Fruit fly (Drosophila melanogaster) whole organism, embryonic: ENCODE measurements around the gene Zir.

Source experiments
- CG10209 ChIP-seq: fragments of 200-800 bp; sonication (Bioruptor generic); optimal IDR thresholded peaks from 3 replicates; lab custom pipeline; 2017; ENCODE audit warnings: missing biosample characterization, mild to moderate bottlenecking, missing genetic modification characterization, missing genetic modification reagents
- CG11085 ChIP-seq: fragments of 200-800 bp; sonication (Bioruptor generic); IDR thresholded peaks from 2 replicates; pipeline ENCODE4 v1.3.6; 2022; ENCODE audit warnings: missing biosample characterization, missing genetic modification characterization
- CG12769 ChIP-seq: fragments of 200-800 bp; sonication (Bioruptor generic); optimal IDR thresholded peaks from 2 replicates; lab custom pipeline; 2019; ENCODE audit warnings: missing biosample characterization, mild to moderate bottlenecking, missing genetic modification characterization, moderate library complexity
- CG13296 ChIP-seq: fragments of 200-800 bp; sonication (Bioruptor generic); optimal IDR thresholded peaks from 3 replicates; lab custom pipeline; 2018; ENCODE audit warnings: missing biosample characterization, mild to moderate bottlenecking, missing genetic modification characterization
- CG13624 ChIP-seq: fragments of 200-800 bp; sonication (Bioruptor generic); optimal IDR thresholded peaks from 2 replicates; lab custom pipeline; 2016; ENCODE audit warnings: missing biosample characterization, missing genetic modification characterization
- CG14014 ChIP-seq: fragments of 200-800 bp; sonication (Bioruptor generic); IDR thresholded peaks from 2 replicates; pipeline ENCODE4 v1.3.6; 2022; ENCODE audit warnings: missing biosample characterization, missing genetic modification characterization
- CG15514 ChIP-seq: fragments of 200-800 bp; sonication (Bioruptor generic); optimal IDR thresholded peaks from 3 replicates; lab custom pipeline; 2017; ENCODE audit warnings: missing biosample characterization, missing genetic modification characterization, mild to moderate bottlenecking, moderate library complexity, missing genetic modification reagents
- CG1602 ChIP-seq: fragments of 200-800 bp; sonication (Bioruptor generic); optimal IDR thresholded peaks from 3 replicates; lab custom pipeline; 2016; ENCODE audit warnings: missing biosample characterization, missing genetic modification characterization
- CG17385 ChIP-seq: fragments of 200-800 bp; sonication (Bioruptor generic); optimal IDR thresholded peaks from 3 replicates; lab custom pipeline; 2018; ENCODE audit warnings: missing biosample characterization, mild to moderate bottlenecking, missing genetic modification characterization
- CG18764 ChIP-seq: fragments of 200-800 bp; sonication (Bioruptor generic); optimal IDR thresholded peaks from 3 replicates; lab custom pipeline; 2016; ENCODE audit warnings: missing biosample characterization, missing genetic modification characterization
- CG2116 ChIP-seq: fragments of 200-800 bp; sonication (Bioruptor generic); optimal IDR thresholded peaks from 3 replicates; lab custom pipeline; 2018; ENCODE audit warnings: missing biosample characterization, mild to moderate bottlenecking, missing genetic modification characterization
- CG2199 ChIP-seq: fragments of 200-800 bp; sonication (Bioruptor generic); IDR thresholded peaks from 3 replicates; pipeline ENCODE4 v1.3.6; 2022; ENCODE audit warnings: missing biosample characterization, missing genetic modification characterization
- CG3281 ChIP-seq: fragments of 200-800 bp; sonication (Bioruptor generic); optimal IDR thresholded peaks from 3 replicates; lab custom pipeline; 2017; ENCODE audit warnings: missing biosample characterization, mild to moderate bottlenecking, missing genetic modification characterization
- CG33213 ChIP-seq: fragments of 200-800 bp; sonication (Bioruptor generic); optimal IDR thresholded peaks from 3 replicates; lab custom pipeline; 2016; ENCODE audit warnings: missing biosample characterization, missing genetic modification characterization
- CG6272 ChIP-seq: fragments of 200-800 bp; sonication (Bioruptor generic); IDR thresholded peaks from 2 replicates; pipeline ENCODE4 v1.3.6; 2022; ENCODE audit warnings: missing biosample characterization, missing genetic modification characterization
- CG6765 ChIP-seq: fragments of 200-800 bp; sonication (Bioruptor generic); optimal IDR thresholded peaks from 3 replicates; lab custom pipeline; 2017; ENCODE audit warnings: missing biosample characterization, mild to moderate bottlenecking, missing genetic modification characterization
- CG6854 ChIP-seq: fragments of 200-800 bp; sonication (Bioruptor generic); optimal IDR thresholded peaks from 3 replicates; lab custom pipeline; 2017; ENCODE audit warnings: missing biosample characterization, mild to moderate bottlenecking, missing genetic modification characterization
- CG8290 ChIP-seq, 3 experiments: fragments of 200-800 bp; sonication (Bioruptor generic); optimal IDR thresholded peaks; 2 replicates each; lab custom pipeline; 2016 to 2019; ENCODE audit warnings: missing biosample characterization in 3 of 3, missing genetic modification characterization in 3 of 3, mild to moderate bottlenecking in 2 of 3, moderate library complexity in 1 of 3
- CHES-1-like ChIP-seq: fragments of 200-800 bp; sonication (Bioruptor generic); optimal IDR thresholded peaks from 2 replicates; lab custom pipeline; 2016; ENCODE audit warnings: missing biosample characterization, missing genetic modification characterization
- Dbx ChIP-seq: fragments of 200-800 bp; sonication (Bioruptor generic); IDR thresholded peaks from 3 replicates; pipeline ENCODE4 v1.3.6; 2022; ENCODE audit warnings: missing biosample characterization, missing genetic modification characterization
- Deaf1 ChIP-seq: fragments of 200-800 bp; optimal IDR thresholded peaks from 3 replicates; lab custom pipeline; 2019; ENCODE audit warnings: missing biosample characterization, mild to moderate bottlenecking, missing genetic modification characterization, moderate library complexity
- Ets65A ChIP-seq: fragments of 200-800 bp; sonication (Bioruptor generic); peaks from one replicate; lab custom pipeline; 2016; ENCODE audit warnings: missing biosample characterization, missing genetic modification characterization
- GATAe ChIP-seq: fragments of 200-800 bp; sonication (Bioruptor generic); conservative IDR thresholded peaks from 2 replicates; pipeline ENCODE4 v1.3.6; 2022; ENCODE audit warnings: missing biosample characterization, missing genetic modification characterization
- Hmr ChIP-seq: fragments of 200-800 bp; sonication (Bioruptor generic); optimal IDR thresholded peaks from 3 replicates; lab custom pipeline; 2017; ENCODE audit warnings: mild to moderate bottlenecking, missing biosample characterization, missing genetic modification reagents, missing genetic modification characterization
- MTF-1 ChIP-seq: fragments of 200-800 bp; sonication (Bioruptor generic); optimal IDR thresholded peaks from 2 replicates; lab custom pipeline; 2018; ENCODE audit warnings: missing biosample characterization, mild to moderate bottlenecking, missing genetic modification characterization, borderline replicate concordance
- Oli ChIP-seq: fragments of 200-800 bp; sonication (Bioruptor generic); optimal IDR thresholded peaks from 2 replicates; lab custom pipeline; 2018; ENCODE audit warnings: missing biosample characterization, mild to moderate bottlenecking, missing genetic modification characterization, moderate library complexity
- az2 ChIP-seq: fragments of 200-800 bp; sonication (Bioruptor generic); optimal IDR thresholded peaks from 3 replicates; lab custom pipeline; 2016; ENCODE audit warnings: missing biosample characterization, missing genetic modification characterization
- bsh ChIP-seq, 2 experiments: fragments of 200-800 bp; sonication (Bioruptor generic); optimal IDR thresholded peaks; 2 replicates each; lab custom pipeline; 2017 to 2018; ENCODE audit warnings: mild to moderate bottlenecking in 2 of 2, missing biosample characterization in 2 of 2, missing genetic modification characterization in 2 of 2, moderate library complexity in 1 of 2
- chinmo ChIP-seq: fragments of 200-800 bp; sonication (Bioruptor generic); IDR thresholded peaks from 4 replicates; pipeline ENCODE4 v1.3.6; 2022; ENCODE audit warnings: missing biosample characterization, missing genetic modification characterization; ENCODE audit not compliant: partially characterized antibody
- dati ChIP-seq: fragments of 200-800 bp; sonication (Bioruptor generic); IDR thresholded peaks from 2 replicates; pipeline ENCODE4 v1.3.6; 2022; ENCODE audit warnings: missing biosample characterization, missing genetic modification characterization
- exex ChIP-seq: fragments of 200-800 bp; sonication (Bioruptor generic); optimal IDR thresholded peaks from 4 replicates; lab custom pipeline; 2018; ENCODE audit warnings: missing biosample characterization, mild to moderate bottlenecking, missing genetic modification characterization, moderate library complexity
- fd96Cb ChIP-seq: fragments of 200-800 bp; sonication (Bioruptor generic); optimal IDR thresholded peaks from 2 replicates; lab custom pipeline; 2018; ENCODE audit warnings: missing biosample characterization, mild to moderate bottlenecking, missing genetic modification characterization, moderate library complexity
- gsb-n ChIP-seq: fragments of 200-800 bp; sonication (Bioruptor generic); optimal IDR thresholded peaks from 3 replicates; lab custom pipeline; 2018; ENCODE audit warnings: missing biosample characterization, mild to moderate bottlenecking, missing genetic modification characterization
- gt ChIP-seq: fragments of 200-800 bp; sonication (Bioruptor generic); IDR thresholded peaks from 2 replicates; pipeline ENCODE4 v1.3.6; 2022; ENCODE audit warnings: missing biosample characterization, missing genetic modification characterization
- mld ChIP-seq: fragments of 200-800 bp; sonication (Bioruptor generic); IDR thresholded peaks from 3 replicates; pipeline ENCODE4 v1.3.6; 2022; ENCODE audit warnings: missing biosample characterization, missing genetic modification characterization; ENCODE audit not compliant: partially characterized antibody
- nom ChIP-seq: fragments of 200-800 bp; sonication (Bioruptor generic); optimal IDR thresholded peaks from 2 replicates; lab custom pipeline; 2017; ENCODE audit warnings: missing biosample characterization, missing genetic modification characterization, mild to moderate bottlenecking, moderate library complexity, missing genetic modification reagents
- odd ChIP-seq: fragments of 200-800 bp; sonication (Bioruptor generic); optimal IDR thresholded peaks from 2 replicates; lab custom pipeline; 2017; ENCODE audit warnings: missing biosample characterization, mild to moderate bottlenecking, missing genetic modification characterization
- sens ChIP-seq: fragments of 200-800 bp; sonication (Bioruptor generic); peaks from one replicate; lab custom pipeline; 2016; ENCODE audit warnings: missing biosample characterization, missing genetic modification characterization
- sob ChIP-seq: fragments of 200-800 bp; sonication (Bioruptor generic); IDR thresholded peaks from 2 replicates; pipeline ENCODE4 v1.3.6; 2022; ENCODE audit warnings: missing biosample characterization, missing genetic modification characterization
- vnd ChIP-seq: fragments of 200-800 bp; sonication (Bioruptor generic); IDR thresholded peaks from 3 replicates; pipeline ENCODE4 v1.3.6; 2022; ENCODE audit warnings: missing biosample characterization, missing genetic modification characterization; ENCODE audit not compliant: partially characterized antibody

Zir gene

dm6 chr2L:128296-128715 lies 33.8 kb downstream of the Zir start (continued):
- TF ChIP-seq fd96Cb (tag; lab: Kevin White, UChicago) (no peak), MTF-1 (no peak), mld (GFP tag; lab: Robert Waterston, UW) (no peak), sens (GFP tag; lab: Kevin White, UChicago) (peak; percentile 86), CG6272 (GFP tag; lab: Robert Waterston, UW) (no peak), Oli (tag; lab: Kevin White, UChicago) (no peak), CG13296 (peak; percentile 19), CG14014 (GFP tag; lab: Robert Waterston, UW) (0 out of 2 replicates have a peak, but pooled peaks have one; percentile 20), CHES-1-like (GFP tag; lab: Kevin White, UChicago) (no peak), CG15514 (peak; percentile 78), CG12769 (peak; percentile 20), GATAe (no peak), CG3281 (GFP tag; lab: Kevin White, UChicago) (peak; percentile 15), CG11085 (GFP tag; lab: Robert Waterston, UW) (no peak), CG18764 (GFP tag; lab: Kevin White, UChicago) (no peak), CG10209 (GFP tag; lab: Kevin White, UChicago) (peak; percentile 10), exex (tag; lab: Kevin White, UChicago) (peak; percentile 9), sob (GFP tag; lab: Robert Waterston, UW) (peak; percentile 28; the same call in 1 of the 2 replicates), Ets65A (GFP tag; lab: Kevin White, UChicago) (no peak), CG1602 (GFP tag; lab: Kevin White, UChicago) (no peak), vnd (GFP tag; lab: Robert Waterston, UW) (no peak), CG6854 (GFP tag; lab: Kevin White, UChicago) (peak; percentile 7), gsb-n (tag; lab: Kevin White, UChicago) (no peak), bsh (GFP tag; optimal IDR thresholded peaks at IDR 0.05; lab: Kevin White, UChicago) (no peak), CG17385 (GFP tag; lab: Kevin White, UChicago) (peak; percentile 21), CG2116 (GFP tag; lab: Kevin White, UChicago) (no peak), CG6765 (GFP tag; lab: Kevin White, UChicago) (no peak), az2 (no peak), odd (GFP tag; lab: Kevin White, UChicago) (peak; percentile 12), chinmo (GFP tag; lab: Robert Waterston, UW) (peak; percentile 63; the same call in 2 of the 4 replicates), Dbx (GFP tag; lab: Robert Waterston, UW) (peak; percentile 16; the same call in 1 of the 3 replicates), CG8290 (GFP tag; optimal IDR thresholded peaks at IDR 0.05; lab: Kevin White, UChicago) (no peak), CG8290 (tag; optimal IDR thresholded peaks at IDR 0.05; lab: Kevin White, UChicago) (peak in 1 of 2 experiments; percentile 25), gt (GFP tag; lab: Robert Waterston, UW) (no peak), Hmr (peak; percentile 28), dati (GFP tag; lab: Robert Waterston, UW) (no peak), CG2199 (GFP tag; lab: Robert Waterston, UW) (0 out of 3 replicates have a peak, but pooled peaks have one; percentile 54), nom (GFP tag; lab: Kevin White, UChicago) (peak; percentile 70), CG33213 (GFP tag; lab: Kevin White, UChicago) (peak; percentile 3), Deaf1 (tag; lab: Kevin White, UChicago) (peak; percentile 51), CG13624 (GFP tag; lab: Kevin White, UChicago) (peak; percentile 40)
